Fruit fly (Drosophila melanogaster): ENCODE results near the gene Skel.

Skel gene

dm6 chr3R:10664942-10665341, 21.8 kb upstream of the Skel start (continued):
- peak; percentile 22; the same call in 1 of the 3 replicates for TF ChIP-seq row (GFP tag; IDR thresholded peaks at IDR 0.05)
- peak; percentile 23 for TF ChIP-seq NK7.1 (GFP tag; optimal IDR thresholded peaks at IDR 0.05)
- TF ChIP-seq B-H1 (GFP tag; IDR thresholded peaks at IDR 0.05), result no peak; the same call in 2 of the 3 replicates
- TF ChIP-seq ssp (GFP tag; IDR thresholded peaks at IDR 0.05), result no peak
- peak; percentile 51 for TF ChIP-seq HHEX (GFP tag; optimal IDR thresholded peaks at IDR 0.05)
- no peak for TF ChIP-seq Dip2 (GFP tag; IDR thresholded peaks at IDR 0.05)
- TF ChIP-seq CG6683 (GFP tag; optimal IDR thresholded peaks at IDR 0.05), result no peak
- 0 out of 2 replicates have a peak, but pooled peaks have one; percentile 47 for TF ChIP-seq sens-2 (GFP tag; IDR thresholded peaks at IDR 0.05)
- TF ChIP-seq zen (tag; optimal IDR thresholded peaks at IDR 0.05), result peak; percentile 74
- TF ChIP-seq lbe (GFP tag; optimal IDR thresholded peaks at IDR 0.05), result no peak
- TF ChIP-seq Camta (GFP tag; optimal IDR thresholded peaks at IDR 0.05), result no peak
- no peak for TF ChIP-seq CG12299 (tag; optimal IDR thresholded peaks at IDR 0.05)
- TF ChIP-seq dimm (GFP tag; IDR thresholded peaks at IDR 0.05), result no peak
- TF ChIP-seq CTCF (GFP tag; optimal IDR thresholded peaks at IDR 0.05), result peak; percentile 93
- no peak for TF ChIP-seq wdn (GFP tag; IDR thresholded peaks at IDR 0.05)
- peak; percentile 77; the same call in 2 of the 3 replicates for TF ChIP-seq gce (GFP tag; IDR thresholded peaks at IDR 0.05)
- peak; percentile 3 for TF ChIP-seq bigmax (GFP tag; optimal IDR thresholded peaks at IDR 0.05)
- peak; percentile 44 for TF ChIP-seq CG15269 (tag; optimal IDR thresholded peaks at IDR 0.05)
- no peak for TF ChIP-seq yki (optimal IDR thresholded peaks at IDR 0.05)
- peak; percentile 44 for TF ChIP-seq tgo (GFP tag; IDR thresholded peaks at IDR 0.05)
- TF ChIP-seq trem (tag; optimal IDR thresholded peaks at IDR 0.05), result peak; percentile 23
- TF ChIP-seq CG4617 (GFP tag; optimal IDR thresholded peaks at IDR 0.05; ENCODE audit: borderline replicate concordance), result no peak
- peak; percentile 20 to 41 for TF ChIP-seq dpn (GFP tag; optimal IDR thresholded peaks at IDR 0.05)
- peak; percentile 11 for TF ChIP-seq gcm2 (GFP tag; optimal IDR thresholded peaks at IDR 0.05)
- TF ChIP-seq Ptx1 (GFP tag; IDR thresholded peaks at IDR 0.05), result no peak
- TF ChIP-seq org-1 (GFP tag; optimal IDR thresholded peaks at IDR 0.05), result peak; percentile 54
- peak; percentile 4 for TF ChIP-seq fd96Cb (tag; optimal IDR thresholded peaks at IDR 0.05)
- TF ChIP-seq bowl (GFP tag; IDR thresholded peaks at IDR 0.05), result no peak
- peak; percentile 56 for TF ChIP-seq CG3281 (GFP tag; optimal IDR thresholded peaks at IDR 0.05)
- TF ChIP-seq CG3726 (GFP tag; IDR thresholded peaks at IDR 0.05), result no peak
- TF ChIP-seq h (optimal IDR thresholded peaks at IDR 0.05), result peak; percentile 71
- peak; percentile 16 for TF ChIP-seq run (tag; optimal IDR thresholded peaks at IDR 0.05)
- no peak for TF ChIP-seq btn (GFP tag; optimal IDR thresholded peaks at IDR 0.05)
- TF ChIP-seq CG7963 (GFP tag; IDR thresholded peaks at IDR 0.05; ENCODE audit: partially characterized antibody), result no peak
- TF ChIP-seq wor (GFP tag; IDR thresholded peaks at IDR 0.05), result no peak
- TF ChIP-seq dan (GFP tag; IDR thresholded peaks at IDR 0.05), result no peak
- peak; percentile 58 for TF ChIP-seq CG13424 (tag; optimal IDR thresholded peaks at IDR 0.05)
- TF ChIP-seq Atf-2 (GFP tag; optimal IDR thresholded peaks at IDR 0.05), result no peak
- no peak for TF ChIP-seq CG9817 (tag; optimal IDR thresholded peaks at IDR 0.05)
- no peak for TF ChIP-seq aop (GFP tag; IDR thresholded peaks at IDR 0.05)
- peak; percentile 15 for TF ChIP-seq CG2202 (tag; optimal IDR thresholded peaks at IDR 0.05)
- TF ChIP-seq Dref (GFP tag; IDR thresholded peaks at IDR 0.05), result no peak
- TF ChIP-seq az2 (GFP tag; optimal IDR thresholded peaks at IDR 0.05), result peak; percentile 53
- TF ChIP-seq Spps (tag; optimal IDR thresholded peaks at IDR 0.05), result peak; percentile 42
- TF ChIP-seq chif (GFP tag; optimal IDR thresholded peaks at IDR 0.05), result peak in 1 of 2 experiments; percentile 54
- TF ChIP-seq CG17361 (GFP tag; IDR thresholded peaks at IDR 0.05), result 0 out of 3 replicates have a peak, but pooled peaks have one; percentile 48
- TF ChIP-seq CG1647 (GFP tag; optimal IDR thresholded peaks at IDR 0.05), result no peak
- TF ChIP-seq CG7839 (tag; optimal IDR thresholded peaks at IDR 0.05), result peak; percentile 32
- peak; percentile 37 for TF ChIP-seq HmgD (GFP tag; optimal IDR thresholded peaks at IDR 0.05)
- no peak for TF ChIP-seq prd (optimal IDR thresholded peaks at IDR 0.05)
- peak; percentile 36; the same call in 1 of the 3 replicates for TF ChIP-seq prd (GFP tag; IDR thresholded peaks at IDR 0.05)

Measured in whole organism, embryonic.